Fruit fly (Drosophila melanogaster): ENCODE data around the gene Pih1D1.

The Pih1D1 gene

dm6 chr2L:12718437-12719376 lies 2.9 kb downstream of the Pih1D1 start, which contains the start of gene MRP (continued):
- TF ChIP-seq hkb (optimal IDR thresholded peaks at IDR 0.05): no peak
- TF ChIP-seq hkb (GFP tag; IDR thresholded peaks at IDR 0.05): peak; percentile 60
- 0 out of 2 replicates have a peak, but pooled peaks have one; percentile 16 for TF ChIP-seq Nf-YA (GFP tag; IDR thresholded peaks at IDR 0.05)
- TF ChIP-seq maf-S (GFP tag; optimal IDR thresholded peaks at IDR 0.05): no peak
- no peak for TF ChIP-seq CG12659 (GFP tag; optimal IDR thresholded peaks at IDR 0.05)
- no peak for TF ChIP-seq lbe (GFP tag; optimal IDR thresholded peaks at IDR 0.05)
- 0 out of 2 replicates have a peak, but pooled peaks have one; percentile 35 for TF ChIP-seq E2f1 (GFP tag; IDR thresholded peaks at IDR 0.05)
- peak; percentile 31; the same call in 1 of the 2 replicates for TF ChIP-seq CG9932 (GFP tag; IDR thresholded peaks at IDR 0.05)
- peak; percentile 28 for TF ChIP-seq CG12071 (GFP tag; optimal IDR thresholded peaks at IDR 0.05)
- TF ChIP-seq sqz (GFP tag; optimal IDR thresholded peaks at IDR 0.05): peak; percentile 69
- TF ChIP-seq CG16813 (GFP tag; IDR thresholded peaks at IDR 0.05; ENCODE audit: partially characterized antibody): 0 out of 3 replicates have a peak, but pooled peaks have one; percentile 24
- TF ChIP-seq cg (GFP tag; optimal IDR thresholded peaks at IDR 0.05): peak; percentile 48
- TF ChIP-seq unc-4 (GFP tag; IDR thresholded peaks at IDR 0.05; ENCODE audit: partially characterized antibody): peak; percentile 41; the same call in 1 of the 2 replicates
- peak; percentile 6 for TF ChIP-seq Meics (GFP tag; optimal IDR thresholded peaks at IDR 0.05)
- peak; percentile 6 for TF ChIP-seq NfI (GFP tag; optimal IDR thresholded peaks at IDR 0.05)
- peak; percentile 84 for TF ChIP-seq CG3163 (GFP tag; optimal IDR thresholded peaks at IDR 0.05)
- peak; percentile 59; the same call in 1 of the 3 replicates for TF ChIP-seq so (GFP tag; IDR thresholded peaks at IDR 0.05)
- TF ChIP-seq Adf1 (GFP tag; IDR thresholded peaks at IDR 0.05): peak; percentile 63
- peak; percentile 63 for TF ChIP-seq Atf6 (GFP tag; IDR thresholded peaks at IDR 0.05)
- TF ChIP-seq stc (GFP tag; IDR thresholded peaks at IDR 0.05): peak; percentile 39; the same call in 1 of the 2 replicates
- TF ChIP-seq CG11247 (GFP tag; IDR thresholded peaks at IDR 0.05): peak; percentile 29; the same call in 1 of the 2 replicates
- TF ChIP-seq Jarid2 (GFP tag; optimal IDR thresholded peaks at IDR 0.05): peak; percentile 89
- peak; percentile 35; the same call in 1 of the 2 replicates for TF ChIP-seq CG14441 (GFP tag; IDR thresholded peaks at IDR 0.05)
- peak; percentile 67; the same call in 1 of the 2 replicates for TF ChIP-seq rib (GFP tag; IDR thresholded peaks at IDR 0.05)
- no peak for TF ChIP-seq Ets97D (GFP tag; optimal IDR thresholded peaks at IDR 0.05)
- TF ChIP-seq CHES-1-like (GFP tag; optimal IDR thresholded peaks at IDR 0.05): peak; percentile 10
- peak; percentile 58 for TF ChIP-seq mirr (GFP tag; optimal IDR thresholded peaks at IDR 0.05)
- no peak for TF ChIP-seq CG8089 (GFP tag; optimal IDR thresholded peaks at IDR 0.05)
- no peak for TF ChIP-seq CG6272 (GFP tag; IDR thresholded peaks at IDR 0.05)
- peak; percentile 64 for TF ChIP-seq ftz-f1 (GFP tag; optimal IDR thresholded peaks at IDR 0.05)
- TF ChIP-seq NFAT (GFP tag; IDR thresholded peaks at IDR 0.05): peak; percentile 26; the same call in 1 of the 2 replicates
- TF ChIP-seq CG6765 (GFP tag; optimal IDR thresholded peaks at IDR 0.05): peak; percentile 34

dm6 chr2L:12712852-12713251 lies 8.8 kb downstream of the Pih1D1 start, which contains the start of gene CG5787:
Gene CG5787, minus strand, starts transcription at chr2L:12712952.
- peak; percentile 39 for TF ChIP-seq sens (GFP tag)
- peak; percentile 19 for TF ChIP-seq CG8388 (GFP tag; optimal IDR thresholded peaks at IDR 0.05)
- no peak for TF ChIP-seq Doc3 (GFP tag; IDR thresholded peaks at IDR 0.05; ENCODE audit: partially characterized antibody)

- no peak for TF ChIP-seq Hr78 (GFP tag; optimal IDR thresholded peaks at IDR 0.05)
- TF ChIP-seq ranshi (GFP tag; IDR thresholded peaks at IDR 0.05): no peak
- TF ChIP-seq Mrtf (GFP tag; IDR thresholded peaks at IDR 0.05): no peak
- peak; percentile 73 for TF ChIP-seq CG4617 (GFP tag; optimal IDR thresholded peaks at IDR 0.05; ENCODE audit: borderline replicate concordance)
- no peak for TF ChIP-seq fd64A (GFP tag; optimal IDR thresholded peaks at IDR 0.05)
- TF ChIP-seq CG30020 (tag; optimal IDR thresholded peaks at IDR 0.05): peak; percentile 63
- no peak for TF ChIP-seq Hey (tag; optimal IDR thresholded peaks at IDR 0.05)
- TF ChIP-seq CG1792 (GFP tag; optimal IDR thresholded peaks at IDR 0.05): no peak
- no peak for TF ChIP-seq pum (GFP tag; optimal IDR thresholded peaks at IDR 0.05)
- no peak for TF ChIP-seq Atf6 (GFP tag; IDR thresholded peaks at IDR 0.05)
- TF ChIP-seq gt (GFP tag; IDR thresholded peaks at IDR 0.05): no peak
- TF ChIP-seq run (tag; optimal IDR thresholded peaks at IDR 0.05): no peak
- TF ChIP-seq CG3726 (GFP tag; IDR thresholded peaks at IDR 0.05): no peak
- TF ChIP-seq shn (GFP tag; optimal IDR thresholded peaks at IDR 0.05): no peak
These were observed 9.4 kb downstream of the Pih1D1 start for dm6 chr2L:12712255-12712654.

All from whole organism, embryonic.